Fruit fly (Drosophila melanogaster): Measurements from ENCODE around the gene CG43438.

The CG43438 gene

dm6 chr2L:11522676-11523075, 13.3 kb upstream of the CG43438 start, which contains the start of gene CG43153:
Gene CG43153 (minus strand): TSS chr2L:11522776.
- TF ChIP-seq Myc (optimal IDR thresholded peaks at IDR 0.05): no peak
- TF ChIP-seq insv (optimal IDR thresholded peaks at IDR 0.05): no peak
- TF ChIP-seq h (optimal IDR thresholded peaks at IDR 0.05): no peak
- no peak for TF ChIP-seq ttk (optimal IDR thresholded peaks at IDR 0.05)
- no peak for TF ChIP-seq Sin3A (optimal IDR thresholded peaks at IDR 0.05)
- no peak for TF ChIP-seq psq (optimal IDR thresholded peaks at IDR 0.05)

DNA sequence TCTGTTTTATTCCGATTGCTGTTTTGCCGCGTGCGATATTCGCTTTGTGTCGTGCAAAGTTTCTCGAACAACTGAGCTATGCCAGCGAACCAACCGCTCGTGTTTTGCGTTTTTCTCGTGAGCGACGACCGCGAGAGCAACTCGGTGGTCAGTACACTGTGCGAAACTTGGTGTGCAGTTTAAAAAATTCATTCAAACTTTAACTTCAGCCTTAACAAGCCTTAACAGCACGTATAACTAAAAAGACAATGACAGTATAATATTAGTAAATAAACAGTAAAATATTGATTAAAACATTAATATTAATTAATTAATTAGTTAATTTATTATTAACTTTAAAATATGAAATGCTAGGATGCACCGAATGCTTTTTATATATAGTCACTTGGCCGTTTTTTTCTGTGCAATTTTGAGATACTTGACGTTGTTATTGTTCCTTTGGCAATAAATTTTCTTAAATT, 7.8 kb upstream of the CG43438 start, which contains the start of gene CG31705:
Gene CG31705 (minus strand): TSS at position 77 of the 461 bp plus-strand sequence.
- TF ChIP-seq psq (optimal IDR thresholded peaks at IDR 0.05) (no peak), insv (optimal IDR thresholded peaks at IDR 0.05) (no peak), h (optimal IDR thresholded peaks at IDR 0.05) (no peak), Sin3A (optimal IDR thresholded peaks at IDR 0.05) (no peak), Myc (optimal IDR thresholded peaks at IDR 0.05) (no peak), ttk (optimal IDR thresholded peaks at IDR 0.05) (no peak)

DNA sequence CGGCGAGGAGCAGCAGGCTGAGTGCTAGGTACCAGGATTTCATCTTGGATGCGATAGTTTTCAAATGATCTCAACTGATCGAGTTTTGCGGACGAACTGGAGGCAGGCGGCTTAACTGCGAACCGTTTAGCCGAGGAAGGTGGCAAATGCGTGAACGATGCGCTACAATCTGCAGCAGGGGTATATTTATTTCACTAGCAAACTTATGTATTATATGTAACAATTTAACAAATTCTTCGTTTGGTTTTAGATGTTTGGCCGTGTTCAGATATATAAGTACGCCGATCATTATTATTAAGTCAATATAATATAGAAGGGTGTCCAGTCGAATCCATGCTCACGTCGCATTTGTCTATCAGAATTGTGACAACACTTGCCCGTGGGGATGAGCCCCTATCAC, 5.0 kb upstream of the CG43438 start, which contains the start of gene CG31706:
Gene CG31706 (minus strand): TSS at position 101 of the 400 bp plus-strand sequence.
- TF ChIP-seq Myc (optimal IDR thresholded peaks at IDR 0.05) (no peak), insv (optimal IDR thresholded peaks at IDR 0.05) (no peak), psq (optimal IDR thresholded peaks at IDR 0.05) (no peak), Sin3A (optimal IDR thresholded peaks at IDR 0.05) (no peak), h (optimal IDR thresholded peaks at IDR 0.05) (no peak), ttk (optimal IDR thresholded peaks at IDR 0.05) (no peak)

- no peak for TF ChIP-seq ttk (optimal IDR thresholded peaks at IDR 0.05)
- no peak for TF ChIP-seq insv (optimal IDR thresholded peaks at IDR 0.05)
- no peak for TF ChIP-seq Sin3A (optimal IDR thresholded peaks at IDR 0.05)
- TF ChIP-seq Myc (optimal IDR thresholded peaks at IDR 0.05): no peak
- no peak for TF ChIP-seq psq (optimal IDR thresholded peaks at IDR 0.05)
- no peak for TF ChIP-seq h (optimal IDR thresholded peaks at IDR 0.05)
Observed at dm6 chr2L:11531520-11531919, 4.4 kb upstream of the CG43438 start, which contains the start of gene CG34162. Gene CG34162 (plus strand): TSS chr2L:11531820.

dm6 chr2L:11553825-11554224, 17.9 kb downstream of the CG43438 start:
- TF ChIP-seq h (optimal IDR thresholded peaks at IDR 0.05): no peak
- no peak for TF ChIP-seq ttk (optimal IDR thresholded peaks at IDR 0.05)
- no peak for TF ChIP-seq insv (optimal IDR thresholded peaks at IDR 0.05)
- no peak for TF ChIP-seq Myc (optimal IDR thresholded peaks at IDR 0.05)
- no peak for TF ChIP-seq psq (optimal IDR thresholded peaks at IDR 0.05)
- TF ChIP-seq Sin3A (optimal IDR thresholded peaks at IDR 0.05): no peak

- TF ChIP-seq Sin3A (optimal IDR thresholded peaks at IDR 0.05): no peak
Observed at dm6 chr2L:11581617-11582254, 45.8 kb downstream of the CG43438 start, which contains the start of gene kek2. Gene kek2 (plus strand): TSS chr2L:11581937.

Measured in Kc167 (cell line).